Fruit fly (Drosophila melanogaster): Measurements from ENCODE around the gene CG11109.

CG11109 gene

DNA sequence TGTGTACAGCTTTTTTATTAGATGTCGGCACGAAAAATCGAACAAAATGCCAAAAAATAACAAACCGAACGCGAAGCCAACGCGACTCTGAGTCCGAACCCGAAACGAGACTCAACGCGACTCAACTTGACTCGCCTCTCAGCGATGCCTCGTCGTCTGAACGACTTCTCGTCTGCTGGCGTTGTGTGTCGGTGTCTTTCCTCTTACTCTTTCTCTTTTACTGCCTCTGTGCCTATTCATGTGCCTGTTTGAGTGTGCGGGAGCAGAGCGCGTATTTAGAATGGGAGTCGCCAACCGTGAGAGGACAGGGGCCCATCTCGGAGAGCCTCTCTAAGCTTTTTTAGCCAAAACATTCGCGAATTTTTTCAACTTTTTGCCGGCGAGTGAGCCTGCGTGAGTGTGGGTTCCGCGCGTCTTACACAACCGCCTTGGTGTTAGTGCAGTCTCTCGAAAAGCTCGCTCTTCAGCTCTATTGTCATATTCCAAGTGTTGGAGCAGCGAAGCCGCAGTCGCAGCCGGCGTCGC, 47.3 kb upstream of the CG11109 start:
- TF ChIP-seq Smox (GFP tag; optimal IDR thresholded peaks at IDR 0.05) (no peak), fd59A (GFP tag; optimal IDR thresholded peaks at IDR 0.05) (no peak), CG16779 (tag; optimal IDR thresholded peaks at IDR 0.05) (peak; percentile 70), CG11902 (GFP tag; optimal IDR thresholded peaks at IDR 0.05) (no peak), cyc (GFP tag; optimal IDR thresholded peaks at IDR 0.05) (no peak), Lpt (GFP tag; optimal IDR thresholded peaks at IDR 0.05) (peak; percentile 72), svp (GFP tag) (no peak), dac (GFP tag; optimal IDR thresholded peaks at IDR 0.05) (no peak), CG8632 (GFP tag; optimal IDR thresholded peaks at IDR 0.05) (peak; percentile 7), OdsH (GFP tag; optimal IDR thresholded peaks at IDR 0.05) (no peak), Ets21C (GFP tag; optimal IDR thresholded peaks at IDR 0.05) (no peak), CG3032 (tag; optimal IDR thresholded peaks at IDR 0.05) (no peak), CG10631 (GFP tag; optimal IDR thresholded peaks at IDR 0.05) (no peak), CG15336 (GFP tag; IDR thresholded peaks at IDR 0.05) (peak; percentile 68), CG1621 (tag; optimal IDR thresholded peaks at IDR 0.05) (no peak), dsx (GFP tag; optimal IDR thresholded peaks at IDR 0.05; ENCODE audit: poor library complexity, severe bottlenecking) (peak; percentile 53), CG7368 (GFP tag; optimal IDR thresholded peaks at IDR 0.05) (no peak), CG32006 (GFP tag; optimal IDR thresholded peaks at IDR 0.05) (peak; percentile 31), net (GFP tag; optimal IDR thresholded peaks at IDR 0.05) (peak; percentile 58), Blimp-1 (GFP tag; optimal IDR thresholded peaks at IDR 0.05) (peak; percentile 0), Ets96B (tag; optimal IDR thresholded peaks at IDR 0.05) (peak; percentile 27), CG6854 (GFP tag; optimal IDR thresholded peaks at IDR 0.05) (peak; percentile 60), ss (GFP tag; optimal IDR thresholded peaks at IDR 0.05) (peak; percentile 40 to 55), achi (GFP tag; optimal IDR thresholded peaks at IDR 0.05) (peak; percentile 30), Sox14 (GFP tag; optimal IDR thresholded peaks at IDR 0.05) (peak; percentile 22), lz (GFP tag; optimal IDR thresholded peaks at IDR 0.05) (no peak), CG4318 (GFP tag; optimal IDR thresholded peaks at IDR 0.05) (no peak), spab (GFP tag; optimal IDR thresholded peaks at IDR 0.05) (no peak), CG34406 (GFP tag; optimal IDR thresholded peaks at IDR 0.05) (peak; percentile 8), CG3919 (GFP tag; optimal IDR thresholded peaks at IDR 0.05) (peak; percentile 41), salr (GFP tag; optimal IDR thresholded peaks at IDR 0.05) (no peak), Hr4 (GFP tag; optimal IDR thresholded peaks at IDR 0.05) (no peak), Sox15 (GFP tag; optimal IDR thresholded peaks at IDR 0.05) (no peak), Gug (GFP tag; IDR thresholded peaks at IDR 0.05) (no peak), Met (GFP tag; optimal IDR thresholded peaks at IDR 0.05) (peak; percentile 41), Sox102F (GFP tag; optimal IDR thresholded peaks at IDR 0.05) (peak; percentile 69), fd85E (GFP tag; optimal IDR thresholded peaks at IDR 0.05) (peak; percentile 28), Hr38 (GFP tag; optimal IDR thresholded peaks at IDR 0.05) (no peak), CG31627 (GFP tag; optimal IDR thresholded peaks at IDR 0.05) (no peak), CG6163 (GFP tag; IDR thresholded peaks at IDR 0.05) (peak; percentile 74; the same call in 1 of the 3 replicates), Hr39 (GFP tag; optimal IDR thresholded peaks at IDR 0.05) (no peak), CG8119 (GFP tag; IDR thresholded peaks at IDR 0.05) (0 out of 3 replicates have a peak, but pooled peaks have one; percentile 48), fkh (GFP tag; optimal IDR thresholded peaks at IDR 0.05) (peak; percentile 25), CG10669 (GFP tag; optimal IDR thresholded peaks at IDR 0.05) (no peak), CG6792 (GFP tag; optimal IDR thresholded peaks at IDR 0.05) (no peak), CG6808 (GFP tag; optimal IDR thresholded peaks at IDR 0.05) (peak; percentile 22), Eip93F (GFP tag; optimal IDR thresholded peaks at IDR 0.05) (no peak), vri (GFP tag; optimal IDR thresholded peaks at IDR 0.05) (peak; percentile 91), topi (GFP tag; optimal IDR thresholded peaks at IDR 0.05) (no peak), CG11762 (GFP tag; optimal IDR thresholded peaks at IDR 0.05; ENCODE audit: insufficient read depth) (no peak), CG8319 (GFP tag; optimal IDR thresholded peaks at IDR 0.05) (no peak), CG6276 (GFP tag; optimal IDR thresholded peaks at IDR 0.05) (peak; percentile 34)
